Fruit fly (Drosophila melanogaster): ENCODE results near the gene CG11251.

DNA sequence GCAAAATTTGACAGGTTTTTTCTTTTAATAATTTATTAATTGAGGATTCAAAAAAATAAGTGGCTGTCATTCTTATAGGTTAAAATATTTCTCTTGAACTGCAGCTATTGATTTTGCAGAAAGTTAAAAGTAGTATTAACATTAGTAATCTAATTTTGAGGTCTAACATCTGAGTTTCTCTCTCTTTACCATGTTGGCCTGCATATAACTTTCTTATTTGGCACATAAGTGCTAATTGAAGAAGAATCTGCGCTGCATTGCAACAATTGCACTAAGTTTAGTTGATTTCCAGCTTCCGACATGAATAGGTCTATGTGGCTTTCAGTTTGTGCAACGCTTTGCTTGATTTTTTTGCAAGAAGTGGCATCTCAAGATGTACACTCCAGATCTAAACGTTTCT lies 46.2 kb upstream of the CG11251 start, which contains the start of gene CG33262:
- TF ChIP-seq CG6163 (GFP tag; IDR thresholded peaks at IDR 0.05) = no peak
- no peak for TF ChIP-seq CG6854 (GFP tag; optimal IDR thresholded peaks at IDR 0.05)
- TF ChIP-seq CG1621 (tag; optimal IDR thresholded peaks at IDR 0.05) = no peak
- TF ChIP-seq svp (GFP tag) = no peak
- no peak for TF ChIP-seq topi (GFP tag; optimal IDR thresholded peaks at IDR 0.05)
- no peak for TF ChIP-seq CG16779 (tag; optimal IDR thresholded peaks at IDR 0.05)
- no peak for TF ChIP-seq CG6792 (GFP tag; optimal IDR thresholded peaks at IDR 0.05)
- TF ChIP-seq Hr38 (GFP tag; optimal IDR thresholded peaks at IDR 0.05) = no peak
- no peak for TF ChIP-seq salr (GFP tag; optimal IDR thresholded peaks at IDR 0.05)
- TF ChIP-seq CG31627 (GFP tag; optimal IDR thresholded peaks at IDR 0.05) = no peak
- no peak for TF ChIP-seq CG4318 (GFP tag; optimal IDR thresholded peaks at IDR 0.05)
- TF ChIP-seq CG32006 (GFP tag; optimal IDR thresholded peaks at IDR 0.05) = no peak
